Worm (Caenorhabditis elegans): ENCODE measurements around the gene pnp-1.

Gene pnp-1

DNA sequence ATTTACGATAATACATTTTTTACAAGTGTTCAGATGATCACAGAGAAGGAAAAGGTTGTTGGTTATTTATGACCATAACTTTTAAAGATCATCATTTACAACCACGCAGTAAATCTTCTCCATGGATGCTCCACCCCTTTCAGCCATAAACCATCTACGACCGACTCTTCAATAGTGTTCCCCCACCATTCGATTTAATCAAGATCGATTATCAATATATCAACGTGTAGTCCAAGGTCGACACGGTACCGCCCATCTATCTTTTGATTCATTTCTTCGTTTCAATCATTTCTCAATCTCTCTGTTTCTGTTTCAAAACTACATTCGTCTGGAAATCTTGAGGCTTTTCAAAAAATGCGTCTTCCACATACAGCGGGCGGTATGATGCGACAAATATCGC, 53.3 kb downstream of the pnp-1 start, which contains the start of gene aass-1:
Gene aass-1 (plus strand): TSS at position 301 of the 400 bp plus-strand sequence.
- TF ChIP-seq sma-9 (GFP tag; optimal IDR thresholded peaks at IDR 0.05) (no peak), sma-9 (tag; optimal IDR thresholded peaks at IDR 0.05) (no peak), skn-1 (tag; optimal IDR thresholded peaks at IDR 0.05) (no peak), nhr-23 (tag; optimal IDR thresholded peaks at IDR 0.05) (no peak), R02D3.7 (tag; optimal IDR thresholded peaks at IDR 0.05) (no peak), aly-2 (tag; optimal IDR thresholded peaks at IDR 0.05) (no peak), gmeb-1 (tag; optimal IDR thresholded peaks at IDR 0.05) (no peak), nhr-77 (tag; optimal IDR thresholded peaks at IDR 0.05) (no peak), C34F6.9 (tag; optimal IDR thresholded peaks at IDR 0.05) (no peak), nhr-129 (tag; optimal IDR thresholded peaks at IDR 0.05) (no peak), sem-4 (tag; optimal IDR thresholded peaks at IDR 0.05) (no peak), nhr-21 (tag; optimal IDR thresholded peaks at IDR 0.05) (no peak), nhr-12 (tag; optimal IDR thresholded peaks at IDR 0.05) (no peak), ceh-16 (tag; optimal IDR thresholded peaks at IDR 0.05) (no peak), elt-3 (tag; optimal IDR thresholded peaks at IDR 0.05) (no peak), lin-39 (tag; optimal IDR thresholded peaks at IDR 0.05) (no peak), ZK546.5 (tag; optimal IDR thresholded peaks at IDR 0.05) (no peak)

DNA sequence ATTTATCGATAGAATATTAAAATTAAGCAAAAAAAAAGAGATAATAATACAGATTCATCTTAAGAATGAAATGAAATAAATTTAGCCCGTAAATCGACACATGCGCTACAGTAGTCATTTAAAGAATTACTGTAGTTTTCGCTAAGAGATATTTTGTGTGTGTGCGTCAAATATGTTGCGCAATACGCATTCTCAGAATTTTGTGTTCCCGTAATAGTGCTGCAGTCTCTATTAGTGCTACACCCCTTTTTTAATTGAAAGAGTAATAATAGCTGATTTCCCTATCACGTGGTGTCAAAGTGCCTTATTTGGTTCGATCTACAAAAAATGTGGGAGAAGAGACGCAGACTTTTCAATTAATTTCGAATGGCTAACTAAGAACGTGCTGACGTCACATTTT, 53.8 kb downstream of the pnp-1 start:
- TF ChIP-seq nhr-21 (tag; optimal IDR thresholded peaks at IDR 0.05) (no peak), mdl-1 (tag; optimal IDR thresholded peaks at IDR 0.05) (no peak), nhr-6 (tag; optimal IDR thresholded peaks at IDR 0.05) (no peak)

All from whole organism, L2 larva.